Worm (Caenorhabditis elegans) whole organism, L4/young adult: ENCODE data around the gene srh-123.

Experiments used
- W03F9.2 ChIP-seq: fragments of 150-350 bp; optimal IDR thresholded peaks from 2 replicates; lab custom pipeline; 2014; ENCODE audit warnings: missing biosample characterization, missing genetic modification characterization
- dao-5 ChIP-seq: sonication (generic microtip); optimal IDR thresholded peaks from 2 replicates; lab custom pipeline; 2016; ENCODE audit warnings: missing genotype, missing genetic modification characterization, moderate library complexity, missing compliant biosample characterization
- him-1 ChIP-seq: sonication (generic microtip); optimal IDR thresholded peaks from 2 replicates; lab custom pipeline; 2016; ENCODE audit warnings: missing genotype, missing genetic modification reagents, missing genetic modification characterization, missing compliant biosample characterization

DNA sequence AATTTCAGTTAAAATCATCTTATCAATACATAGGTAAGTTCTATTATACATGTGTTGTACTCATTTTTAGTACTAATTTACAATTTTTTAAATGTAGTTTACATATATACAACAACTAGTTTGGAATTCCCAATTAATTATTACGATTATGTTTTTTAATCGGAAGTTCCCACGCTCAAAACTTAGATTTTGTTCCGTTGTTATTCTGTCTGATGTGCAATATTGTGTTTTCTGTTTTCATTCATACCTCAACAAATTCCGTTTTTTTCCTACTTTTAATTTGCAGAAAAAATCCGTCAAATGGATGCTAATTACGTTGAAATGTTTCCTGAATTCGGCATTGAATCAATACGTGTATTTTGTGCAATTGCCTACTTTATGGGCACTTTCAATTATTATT is 32.5 kb downstream of the srh-123 start, which contains the start of gene srw-31:
- TF ChIP-seq him-1 (tag; lab: Kevin White, UChicago) (no peak), dao-5 (tag; lab: Kevin White, UChicago) (no peak), W03F9.2 (tag; lab: Kevin White, UChicago) (no peak)
